Worm (Caenorhabditis elegans) whole organism, mixed stage, embryonic: ENCODE data around the gene K12H4.5.

Experiments used
- ceh-83 ChIP-seq: fragments of 200-800 bp; sonication (Bioruptor generic); optimal IDR thresholded peaks from 2 replicates; lab custom pipeline; 2018; ENCODE audit warnings: mild to moderate bottlenecking, missing genetic modification characterization, missing compliant biosample characterization
- ces-1 ChIP-seq: fragments of 150-350 bp; optimal IDR thresholded peaks from 2 replicates; lab custom pipeline; 2014; ENCODE audit warnings: missing biosample characterization, missing genetic modification reagents, missing genetic modification characterization
- drap-1 ChIP-seq: fragments of 200-800 bp; sonication (Bioruptor generic); optimal IDR thresholded peaks from 3 replicates; lab custom pipeline; 2018; ENCODE audit warnings: mild to moderate bottlenecking, missing genetic modification characterization, missing compliant biosample characterization
- nhr-12 ChIP-seq: fragments of 150-350 bp; optimal IDR thresholded peaks from 2 replicates; lab custom pipeline; 2014; ENCODE audit warnings: missing biosample characterization, missing genetic modification characterization
- nhr-76 ChIP-seq: sonication (generic microtip); optimal IDR thresholded peaks from 2 replicates; lab custom pipeline; 2017; ENCODE audit warnings: missing biosample characterization, missing genetic modification characterization
- pha-4 ChIP-seq: fragments of 150-350 bp; optimal IDR thresholded peaks from 2 replicates; lab custom pipeline; 2018; ENCODE audit warnings: missing biosample characterization, missing genetic modification reagents, missing genetic modification characterization
- snpc-4 ChIP-seq: fragments of 150-350 bp; optimal IDR thresholded peaks from 2 replicates; lab custom pipeline; 2014; ENCODE audit warnings: missing biosample characterization, missing genetic modification characterization
- sptf-1 ChIP-seq: sonication (generic microtip); optimal IDR thresholded peaks from 2 replicates; lab custom pipeline; 2017; ENCODE audit warnings: mild to moderate bottlenecking, missing genetic modification characterization, moderate library complexity, missing compliant biosample characterization
- tbx-8 ChIP-seq: fragments of 200-800 bp; sonication (Bioruptor generic); optimal IDR thresholded peaks from 2 replicates; lab custom pipeline; 2018; ENCODE audit warnings: mild to moderate bottlenecking, missing genetic modification characterization, moderate library complexity, missing compliant biosample characterization
- unc-39 ChIP-seq: fragments of 150-350 bp; optimal IDR thresholded peaks from 2 replicates; lab custom pipeline; 2014; ENCODE audit warnings: missing biosample characterization, missing genetic modification characterization

- TF ChIP-seq ces-1 (GFP tag; lab: Kevin White, UChicago) (no peak), nhr-76 (tag; lab: Kevin White, UChicago) (no peak), unc-39 (no peak), sptf-1 (tag; lab: Kevin White, UChicago) (no peak), nhr-12 (tag; lab: Kevin White, UChicago) (no peak), tbx-8 (GFP tag; lab: Kevin White, UChicago) (no peak), pha-4 (tag; lab: Kevin White, UChicago) (no peak), drap-1 (GFP tag; lab: Kevin White, UChicago) (no peak), ceh-83 (no peak), snpc-4 (tag; lab: Kevin White, UChicago) (no peak)
Observed at ce11 chrIII:7996353-7996752, 47.9 kb upstream of the K12H4.5 start, which contains the start of gene npr-17.
